Worm (Caenorhabditis elegans) whole organism, L2 larva: ENCODE data around the gene T27D12.1.

Experiments used
- F13H6.1 ChIP-seq: sonication (generic microtip); optimal IDR thresholded peaks from 2 replicates; lab custom pipeline; 2016; ENCODE audit warnings: missing genetic modification characterization, missing compliant biosample characterization
- aly-2 ChIP-seq: fragments of 150-350 bp; optimal IDR thresholded peaks from 2 replicates; lab custom pipeline; 2014; ENCODE audit warnings: missing biosample characterization, missing genetic modification characterization
- ama-1 ChIP-seq: fragments of 150-350 bp; optimal IDR thresholded peaks from 2 replicates; lab custom pipeline; 2018; ENCODE audit warnings: inconsistent platforms
- blmp-1 ChIP-seq: sonication (generic microtip); optimal IDR thresholded peaks from 2 replicates; lab custom pipeline; 2017; ENCODE audit warnings: missing genetic modification characterization, mild to moderate bottlenecking, missing compliant biosample characterization, antibody characterized with exemption, moderate library complexity; ENCODE audit not compliant: insufficient read depth
- ceh-16 ChIP-seq: fragments of 150-350 bp; optimal IDR thresholded peaks from 2 replicates; lab custom pipeline; 2014; ENCODE audit warnings: missing biosample characterization, missing genetic modification characterization
- ceh-82 ChIP-seq: fragments of 150-350 bp; optimal IDR thresholded peaks from 2 replicates; lab custom pipeline; 2014; ENCODE audit warnings: missing biosample characterization, missing genetic modification characterization
- crh-2 ChIP-seq: sonication (generic microtip); optimal IDR thresholded peaks from 2 replicates; lab custom pipeline; 2017; ENCODE audit warnings: missing biosample characterization, missing genetic modification characterization
- dmd-4 ChIP-seq: sonication (generic microtip); optimal IDR thresholded peaks from 2 replicates; lab custom pipeline; 2017; ENCODE audit warnings: missing biosample characterization, missing genetic modification characterization
- elt-1 ChIP-seq: fragments of 150-350 bp; optimal IDR thresholded peaks from 2 replicates; lab custom pipeline; 2014; ENCODE audit warnings: missing biosample characterization, missing genetic modification characterization
- elt-3 ChIP-seq: sonication (generic microtip); optimal IDR thresholded peaks from 2 replicates; lab custom pipeline; 2017; ENCODE audit warnings: missing biosample characterization, missing genetic modification characterization
- fos-1 ChIP-seq: fragments of 150-350 bp; optimal IDR thresholded peaks from 2 replicates; lab custom pipeline; 2014; ENCODE audit warnings: missing biosample characterization, missing genetic modification characterization
- gmeb-1 ChIP-seq: fragments of 150-350 bp; optimal IDR thresholded peaks from 2 replicates; lab custom pipeline; 2014; ENCODE audit warnings: missing biosample characterization, missing genetic modification characterization
- lin-11 ChIP-seq: fragments of 150-350 bp; sonication (generic microtip); optimal IDR thresholded peaks from 2 replicates; lab custom pipeline; 2014; ENCODE audit warnings: missing biosample characterization, missing genetic modification characterization, inconsistent platforms, mixed read lengths
- lin-13 ChIP-seq: fragments of 150-350 bp; optimal IDR thresholded peaks from 2 replicates; lab custom pipeline; 2014; ENCODE audit warnings: missing biosample characterization, missing genetic modification reagents, missing genetic modification characterization
- lsy-2 ChIP-seq, 2 experiments: fragments of 150-350 bp in 1 of 2; sonication (generic microtip) in 1 of 2; optimal IDR thresholded peaks; 2 replicates each; lab custom pipeline; 2014 to 2017; ENCODE audit warnings: missing biosample characterization in 2 of 2, missing genetic modification characterization in 2 of 2
- mab-5 ChIP-seq: fragments of 150-350 bp; optimal IDR thresholded peaks from 2 replicates; lab custom pipeline; 2014; ENCODE audit warnings: missing biosample characterization, missing genetic modification characterization
- mbf-1 ChIP-seq: sonication (generic microtip); optimal IDR thresholded peaks from 2 replicates; lab custom pipeline; 2017; ENCODE audit warnings: missing biosample characterization, missing genetic modification characterization
- mdl-1 ChIP-seq, 2 experiments: fragments of 150-350 bp in 1 of 2; sonication (generic microtip) in 1 of 2; optimal IDR thresholded peaks; 2 replicates each; lab custom pipeline; 2017; ENCODE audit warnings: missing biosample characterization in 2 of 2, missing genetic modification characterization in 2 of 2
- nhr-10 ChIP-seq: sonication (generic microtip); optimal IDR thresholded peaks from 2 replicates; lab custom pipeline; 2017; ENCODE audit warnings: missing biosample characterization, missing genetic modification characterization
- nhr-11 ChIP-seq: fragments of 150-350 bp; optimal IDR thresholded peaks from 2 replicates; lab custom pipeline; 2014; ENCODE audit warnings: missing biosample characterization, missing genetic modification characterization
- nhr-12 ChIP-seq: fragments of 150-350 bp; optimal IDR thresholded peaks from 2 replicates; lab custom pipeline; 2014; ENCODE audit warnings: missing biosample characterization, missing genetic modification characterization
- nhr-129 ChIP-seq: fragments of 150-350 bp; optimal IDR thresholded peaks from 2 replicates; lab custom pipeline; 2014; ENCODE audit warnings: missing biosample characterization, missing genetic modification characterization
- nhr-21 ChIP-seq: fragments of 150-350 bp; optimal IDR thresholded peaks from 2 replicates; lab custom pipeline; 2014; ENCODE audit warnings: missing biosample characterization, missing genetic modification characterization
- nhr-23 ChIP-seq: fragments of 150-350 bp; optimal IDR thresholded peaks from 2 replicates; lab custom pipeline; 2014; ENCODE audit warnings: missing biosample characterization, missing genetic modification reagents, missing genetic modification characterization
- nhr-237 ChIP-seq: fragments of 150-350 bp; optimal IDR thresholded peaks from 2 replicates; lab custom pipeline; 2014; ENCODE audit warnings: missing biosample characterization, missing genetic modification characterization
- nhr-25 ChIP-seq: fragments of 150-350 bp; sonication (generic microtip); optimal IDR thresholded peaks from 3 replicates; lab custom pipeline; 2014; ENCODE audit warnings: missing biosample characterization, missing genetic modification characterization
- nhr-6 ChIP-seq: fragments of 150-350 bp; optimal IDR thresholded peaks from 2 replicates; lab custom pipeline; 2014; ENCODE audit warnings: missing biosample characterization, missing genetic modification characterization
- peb-1 ChIP-seq: fragments of 150-350 bp; optimal IDR thresholded peaks from 2 replicates; lab custom pipeline; 2014; ENCODE audit warnings: missing biosample characterization, missing genetic modification characterization
- skn-1 ChIP-seq: sonication (generic microtip); optimal IDR thresholded peaks from 2 replicates; lab custom pipeline; 2017; ENCODE audit warnings: missing biosample characterization, missing genetic modification characterization
- sma-9 ChIP-seq, 2 experiments: fragments of 150-350 bp in 1 of 2; sonication (generic microtip) in 1 of 2; optimal IDR thresholded peaks; 2 replicates each; lab custom pipeline; 2014 to 2016; ENCODE audit warnings: missing genetic modification characterization in 2 of 2, mild to moderate bottlenecking in 1 of 2, missing biosample characterization in 1 of 2, missing compliant biosample characterization in 1 of 2, missing genetic modification reagents in 1 of 2, moderate library complexity in 1 of 2
- snpc-4 ChIP-seq: fragments of 150-350 bp; optimal IDR thresholded peaks from 2 replicates; lab custom pipeline; 2014; ENCODE audit warnings: missing biosample characterization, missing genetic modification characterization
- unc-55 ChIP-seq: fragments of 150-350 bp; sonication (generic microtip); optimal IDR thresholded peaks from 3 replicates; lab custom pipeline; 2014; ENCODE audit warnings: missing biosample characterization, missing genetic modification reagents, missing genetic modification characterization
- ztf-1 ChIP-seq: fragments of 200-800 bp; sonication (Bioruptor generic); conservative IDR thresholded peaks from 2 replicates; pipeline ENCODE4 v1.3.6; 2022; ENCODE audit warnings: missing genetic modification characterization, missing compliant biosample characterization
- ztf-11 ChIP-seq: sonication (generic microtip); optimal IDR thresholded peaks from 2 replicates; lab custom pipeline; 2017; ENCODE audit warnings: missing biosample characterization, missing genetic modification characterization
- ztf-4 ChIP-seq: fragments of 150-350 bp; optimal IDR thresholded peaks from 2 replicates; lab custom pipeline; 2014; ENCODE audit warnings: missing biosample characterization, missing genetic modification characterization

The T27D12.1 gene

ce11 chrII:11823566-11824308, 18.7 kb upstream of the T27D12.1 start, which contains the start of gene Y6D1A.1:
Gene Y6D1A.1, minus strand, starts transcription at chrII:11823616.
- TF ChIP-seq ceh-16 (tag; lab: Kevin White, UChicago): no peak
- no peak for TF ChIP-seq nhr-237 (tag; lab: Kevin White, UChicago)
- TF ChIP-seq peb-1: no peak
- no peak for TF ChIP-seq nhr-25 (tag; lab: Kevin White, UChicago)
- TF ChIP-seq mdl-1 (tag; optimal IDR thresholded peaks at IDR 0.05; lab: Kevin White, UChicago): no peak
- TF ChIP-seq F13H6.1 (tag; lab: Kevin White, UChicago): no peak
- TF ChIP-seq nhr-21 (tag; lab: Kevin White, UChicago): no peak
- TF ChIP-seq ztf-1 (GFP tag; lab: Robert Waterston, UW): no peak
- no peak for TF ChIP-seq ztf-11
- TF ChIP-seq aly-2: no peak
- TF ChIP-seq gmeb-1 (tag; lab: Kevin White, UChicago): no peak

DNA sequence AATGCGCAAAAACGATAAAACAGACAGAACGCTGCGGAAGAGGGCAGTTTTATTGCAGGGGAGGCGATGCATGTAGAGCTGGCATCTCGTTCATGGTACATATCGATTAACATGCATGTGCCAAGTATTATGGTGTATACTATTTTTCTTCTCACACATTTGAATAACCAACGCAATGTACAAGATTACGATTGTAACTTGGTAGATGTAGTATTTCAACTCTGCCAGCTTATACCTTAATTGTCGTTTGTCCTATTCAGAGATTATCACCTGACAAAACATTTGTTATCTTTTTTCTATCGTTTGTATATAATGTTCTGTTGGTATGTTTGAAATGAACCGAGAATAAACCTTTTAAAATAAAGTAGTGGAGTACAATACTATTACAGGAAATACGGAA, 12.5 kb upstream of the T27D12.1 start, which contains the start of gene pes-5:
pes-5 (minus strand) TSS at position 101 of the 400 bp plus-strand sequence.
- TF ChIP-seq dmd-4 (tag; lab: Kevin White, UChicago) (no peak), sma-9 (GFP tag; optimal IDR thresholded peaks at IDR 0.05; lab: Kevin White, UChicago) (no peak), sma-9 (tag; optimal IDR thresholded peaks at IDR 0.05; lab: Kevin White, UChicago) (no peak), gmeb-1 (tag; lab: Kevin White, UChicago) (no peak), nhr-12 (tag; lab: Kevin White, UChicago) (no peak), mdl-1 (tag; optimal IDR thresholded peaks at IDR 0.05; lab: Kevin White, UChicago) (no peak), ceh-82 (tag; lab: Kevin White, UChicago) (no peak), ztf-11 (no peak), nhr-23 (tag; lab: Kevin White, UChicago) (no peak), lin-13 (no peak), mab-5 (tag; lab: Kevin White, UChicago) (no peak), nhr-237 (tag; lab: Kevin White, UChicago) (no peak), mbf-1 (tag; lab: Kevin White, UChicago) (no peak), elt-3 (tag; lab: Kevin White, UChicago) (no peak)

DNA sequence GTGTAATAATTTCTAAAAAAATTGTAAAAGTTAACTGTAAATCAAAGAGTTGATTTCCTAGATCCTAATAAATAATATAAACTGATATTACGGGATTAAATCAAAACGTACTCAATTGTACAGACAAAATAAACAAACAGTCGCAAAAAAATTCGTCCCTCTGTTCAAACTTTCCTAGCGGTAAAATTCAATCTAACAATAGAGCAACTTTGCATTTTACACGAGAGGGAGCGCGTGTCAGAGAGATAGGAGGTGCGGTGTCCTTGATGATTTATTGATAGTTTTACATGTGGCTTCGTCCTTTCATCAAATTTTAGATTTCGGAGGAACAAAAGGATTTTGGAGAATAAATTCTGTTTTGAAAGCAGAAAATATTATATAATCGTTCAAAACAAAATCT, 11.8 kb upstream of the T27D12.1 start:
- no peak for TF ChIP-seq nhr-10
- no peak for TF ChIP-seq lin-11 (tag; lab: Kevin White, UChicago)
- TF ChIP-seq nhr-129: peak; percentile 54
- no peak for TF ChIP-seq dmd-4 (tag; lab: Kevin White, UChicago)
- no peak for TF ChIP-seq ceh-82 (tag; lab: Kevin White, UChicago)
- no peak for TF ChIP-seq lin-13
- TF ChIP-seq nhr-21 (tag; lab: Kevin White, UChicago): no peak
- TF ChIP-seq gmeb-1 (tag; lab: Kevin White, UChicago): no peak
- TF ChIP-seq sma-9 (GFP tag; optimal IDR thresholded peaks at IDR 0.05; lab: Kevin White, UChicago): peak; percentile 0
- no peak for TF ChIP-seq sma-9 (tag; optimal IDR thresholded peaks at IDR 0.05; lab: Kevin White, UChicago)
- TF ChIP-seq fos-1 (tag; lab: Kevin White, UChicago): peak; percentile 29
- peak in 1 of 2 experiments; percentile 54 for TF ChIP-seq lsy-2 (tag; optimal IDR thresholded peaks at IDR 0.05; lab: Kevin White, UChicago)
- peak; percentile 13 for TF ChIP-seq nhr-25 (tag; lab: Kevin White, UChicago)
- TF ChIP-seq skn-1 (tag; lab: Kevin White, UChicago): no peak
- no peak for TF ChIP-seq mdl-1 (tag; optimal IDR thresholded peaks at IDR 0.05; lab: Kevin White, UChicago)
- TF ChIP-seq elt-1 (tag; lab: Kevin White, UChicago): no peak
- TF ChIP-seq crh-2 (tag; lab: Kevin White, UChicago): peak; percentile 47
- no peak for TF ChIP-seq nhr-6 (tag; lab: Kevin White, UChicago)
- TF ChIP-seq snpc-4: no peak

ce11 chrII:11832475-11832874, 9.9 kb upstream of the T27D12.1 start, which contains the start of gene clec-144:
Gene clec-144, minus strand, starts transcription at chrII:11832575.
- no peak for TF ChIP-seq nhr-11 (tag; lab: Kevin White, UChicago)
- no peak for TF ChIP-seq nhr-10
- no peak for TF ChIP-seq crh-2 (tag; lab: Kevin White, UChicago)
- no peak for TF ChIP-seq nhr-237 (tag; lab: Kevin White, UChicago)
- no peak for TF ChIP-seq F13H6.1 (tag; lab: Kevin White, UChicago)
- TF ChIP-seq elt-3 (tag; lab: Kevin White, UChicago): no peak
- no peak for TF ChIP-seq nhr-12 (tag; lab: Kevin White, UChicago)
- no peak for TF ChIP-seq blmp-1 (tag; lab: Kevin White, UChicago)
- no peak for TF ChIP-seq mab-5 (tag; lab: Kevin White, UChicago)
- no peak for TF ChIP-seq nhr-129
- no peak for TF ChIP-seq ztf-1 (GFP tag; lab: Robert Waterston, UW)
- TF ChIP-seq nhr-6 (tag; lab: Kevin White, UChicago): no peak
- no peak for TF ChIP-seq elt-1 (tag; lab: Kevin White, UChicago)
- no peak for TF ChIP-seq ama-1 (lab: Kevin White, UChicago)
- TF ChIP-seq unc-55 (GFP tag; lab: Kevin White, UChicago): no peak
- TF ChIP-seq ztf-4 (tag; lab: Kevin White, UChicago): no peak
- TF ChIP-seq ztf-11: no peak
